Fruit fly (Drosophila melanogaster): ENCODE measurements around the gene CG4988.

CG4988 gene

DNA sequence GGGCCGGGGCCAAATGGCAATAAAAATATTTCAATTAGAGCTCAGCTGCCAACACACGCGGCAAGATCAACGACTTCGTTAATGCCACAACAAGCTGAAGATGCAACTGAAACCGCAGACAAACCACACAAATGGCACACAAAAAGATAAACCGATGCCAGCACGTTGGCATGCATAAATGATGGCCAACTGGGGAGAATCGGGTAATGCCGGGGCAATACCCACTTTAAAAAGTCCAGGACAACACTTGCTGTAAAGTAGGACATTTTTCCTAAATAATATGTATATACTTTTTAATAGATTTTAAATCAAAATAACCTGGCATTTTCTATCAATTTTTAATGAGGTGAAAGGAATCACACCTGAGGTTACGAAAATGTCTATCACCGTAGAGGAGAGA, at the start of gene CG4988:
CG4988 (plus strand) TSS at position 301 of the 400 bp plus-strand sequence.
- no peak for TF ChIP-seq noc (tag; optimal IDR thresholded peaks at IDR 0.05)

DNA sequence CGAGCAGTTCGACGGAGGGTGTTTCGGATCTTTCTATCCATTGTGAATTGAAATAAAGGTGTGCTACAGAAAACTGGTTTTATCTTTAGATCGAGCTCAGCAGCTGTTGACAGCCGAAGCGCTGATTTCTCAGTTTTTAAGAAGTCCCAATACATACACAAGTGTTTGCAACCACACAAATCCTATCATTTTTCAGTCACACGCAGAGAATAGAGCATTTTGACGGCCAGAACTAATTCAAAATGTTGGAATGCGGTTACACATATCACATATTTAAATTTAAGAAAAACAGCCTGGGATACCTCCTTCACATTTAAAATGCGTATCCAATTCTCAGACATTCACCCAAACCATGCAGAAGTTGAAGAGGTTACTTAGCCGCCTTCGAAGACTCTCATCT, 45.9 kb upstream of the CG4988 start, which contains the start of gene CG6614:
CG6614 (minus strand) TSS at position 101 of the 400 bp plus-strand sequence.
- TF ChIP-seq noc (tag; optimal IDR thresholded peaks at IDR 0.05) = no peak

DNA sequence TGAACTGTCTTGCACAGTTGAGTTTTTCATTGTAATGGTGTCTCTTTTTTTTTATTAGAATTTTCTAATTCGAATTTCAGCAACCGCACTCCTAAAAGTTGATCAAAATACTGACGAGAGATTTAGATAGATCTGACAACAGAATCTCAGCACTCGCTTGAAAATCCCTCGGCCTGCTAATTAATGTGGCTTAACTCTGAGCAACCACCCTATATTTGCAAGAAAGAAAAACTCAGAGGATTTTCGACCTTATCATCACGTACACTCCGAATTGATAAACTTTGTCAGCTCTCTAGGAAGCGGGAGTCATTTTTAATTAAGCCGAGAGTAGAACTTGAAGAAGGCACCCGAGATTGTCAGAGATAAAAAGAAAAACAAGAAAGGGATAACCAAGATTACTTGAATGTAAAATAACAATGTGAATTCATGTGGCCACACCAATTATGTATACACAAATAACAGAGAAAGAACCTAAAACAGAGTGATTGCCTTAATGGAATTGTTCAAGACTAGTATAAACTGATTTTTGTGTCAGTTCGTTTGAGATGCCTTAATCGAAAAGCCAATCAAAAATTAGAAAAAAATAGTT, 42.6 kb upstream of the CG4988 start, which contains the start of the genes CG12307 and CG4983:
CG12307 (minus strand) TSS at position 101 of the 589 bp plus-strand sequence.
CG4983 (plus strand) TSS at position 539 of the 589 bp plus-strand sequence.
- no peak for TF ChIP-seq noc (tag; optimal IDR thresholded peaks at IDR 0.05)

DNA sequence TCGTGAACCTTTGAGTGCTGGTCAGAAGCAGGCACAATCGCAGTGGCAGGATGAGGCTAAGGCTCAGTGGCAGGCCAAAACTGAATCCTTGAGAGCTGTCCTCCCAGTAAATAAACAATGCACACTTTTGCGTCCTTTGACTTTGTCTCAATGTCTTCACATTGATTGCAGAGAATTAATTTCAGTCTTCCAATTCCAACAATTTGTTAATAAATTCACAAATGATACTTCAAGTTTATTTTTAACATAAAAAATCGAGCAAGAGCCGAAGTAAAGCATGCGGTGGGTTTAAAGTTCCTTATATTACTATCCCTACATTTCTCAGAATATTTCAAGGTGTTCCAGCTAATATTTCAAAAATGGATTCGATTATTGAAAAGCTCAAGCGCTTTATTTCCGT, 37.5 kb upstream of the CG4988 start, which contains the start of gene CG43167:
CG43167 (plus strand) TSS at position 301 of the 400 bp plus-strand sequence.
- TF ChIP-seq noc (tag; optimal IDR thresholded peaks at IDR 0.05) = no peak

DNA sequence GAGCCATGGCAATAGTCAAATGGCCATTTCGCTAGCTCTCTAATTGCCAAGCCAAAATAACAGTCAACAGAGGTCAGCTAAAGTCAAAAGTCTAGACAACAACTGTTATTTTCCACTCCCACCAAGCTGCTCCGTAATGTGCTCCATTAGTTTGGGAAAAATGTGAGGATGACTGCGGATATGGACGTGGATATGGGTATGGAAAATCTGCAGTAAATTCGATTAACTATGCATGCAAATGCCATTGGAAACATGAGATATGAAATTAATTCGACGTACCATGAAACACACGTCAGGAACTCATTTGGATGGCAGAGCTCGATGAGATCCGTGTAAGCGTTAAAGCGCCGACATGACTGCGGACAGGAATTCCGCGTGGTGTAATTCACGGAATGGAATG, 31.6 kb upstream of the CG4988 start, which contains the start of gene CG44477:
CG44477 (plus strand) TSS at position 301 of the 400 bp plus-strand sequence.
- TF ChIP-seq noc (tag; optimal IDR thresholded peaks at IDR 0.05) = no peak

DNA sequence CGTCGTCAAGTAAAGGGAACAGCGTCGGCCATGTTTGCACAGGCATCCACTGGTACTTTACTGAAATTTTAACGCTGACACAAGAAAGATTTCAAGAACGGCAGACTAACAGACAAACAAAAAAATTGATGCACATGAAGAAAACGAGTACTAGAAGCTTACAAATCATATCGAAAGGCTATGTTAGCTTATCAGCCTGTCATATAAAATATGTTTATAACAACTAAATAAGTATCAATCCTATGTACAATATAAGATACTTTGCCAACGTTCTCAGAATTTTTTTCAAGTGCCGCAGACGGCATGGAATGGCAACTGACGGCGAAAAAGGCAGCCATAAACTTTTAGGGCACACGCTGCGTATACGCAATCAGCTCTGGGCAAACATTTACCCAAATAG, 7.2 kb downstream of the CG4988 start:
- TF ChIP-seq noc (tag; optimal IDR thresholded peaks at IDR 0.05) = no peak

DNA sequence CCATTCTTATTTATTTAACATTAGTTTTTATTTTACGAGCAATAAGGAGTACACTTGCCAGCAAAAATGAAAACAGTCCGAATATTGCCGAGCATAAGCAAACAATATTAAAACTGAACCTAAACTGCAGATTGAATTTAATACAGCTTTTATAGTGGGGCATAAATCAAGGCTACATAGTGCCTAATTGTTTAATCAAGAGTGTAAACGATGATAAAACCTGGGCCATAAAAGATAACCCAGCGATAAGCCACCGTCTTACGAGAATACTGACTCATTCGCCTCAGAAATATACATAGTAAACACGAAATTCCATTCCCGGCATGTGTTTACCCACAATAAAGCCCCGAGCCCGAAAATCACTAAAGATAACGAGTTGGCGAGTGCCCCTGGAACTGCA, 41.4 kb downstream of the CG4988 start:
- peak; percentile 45 for TF ChIP-seq noc (tag; optimal IDR thresholded peaks at IDR 0.05)

DNA sequence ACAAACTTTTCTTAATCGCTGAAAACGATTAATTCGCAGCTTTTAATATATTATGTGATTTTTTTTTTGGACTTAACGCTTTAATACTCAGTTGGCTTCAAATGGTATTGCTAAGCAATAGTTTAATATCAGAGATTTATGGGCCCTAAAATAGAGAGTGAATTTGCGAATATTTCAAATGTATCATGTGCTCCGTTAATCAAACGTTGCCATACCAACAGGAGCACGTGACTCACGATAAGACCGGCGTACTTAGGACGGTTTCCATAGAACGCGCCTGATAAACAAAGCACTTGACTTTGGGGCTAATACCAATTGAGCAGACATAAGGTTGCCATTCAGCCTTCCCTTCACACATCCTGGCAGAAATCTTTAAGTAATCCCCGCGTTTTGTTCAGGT, 43.0 kb downstream of the CG4988 start:
- TF ChIP-seq noc (tag; optimal IDR thresholded peaks at IDR 0.05) = no peak

DNA sequence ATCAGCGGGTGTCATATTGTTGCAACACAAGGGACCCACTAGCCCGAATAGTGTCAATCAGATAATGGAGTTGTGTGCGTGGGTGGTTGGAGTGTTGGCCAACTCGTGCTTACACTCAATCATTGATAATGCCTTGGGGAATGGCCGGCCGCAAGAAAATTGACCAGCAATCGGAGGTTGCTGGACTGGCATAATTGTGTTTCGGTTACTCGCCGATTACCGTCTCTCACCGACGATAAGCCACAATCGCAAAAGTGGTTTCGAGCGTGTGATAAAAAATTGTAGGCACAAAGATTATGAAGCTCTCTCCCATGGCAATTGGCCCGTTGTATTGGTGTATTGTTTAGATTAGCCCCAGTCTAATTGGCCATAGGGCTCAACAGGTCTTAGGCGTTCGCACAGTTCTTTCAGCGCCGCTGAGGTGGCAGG, 44.0 kb downstream of the CG4988 start, which contains the start of gene Vha100-5:
Vha100-5 (plus strand) TSS at position 395 of the 429 bp plus-strand sequence.
- TF ChIP-seq noc (tag; optimal IDR thresholded peaks at IDR 0.05) = no peak

DNA sequence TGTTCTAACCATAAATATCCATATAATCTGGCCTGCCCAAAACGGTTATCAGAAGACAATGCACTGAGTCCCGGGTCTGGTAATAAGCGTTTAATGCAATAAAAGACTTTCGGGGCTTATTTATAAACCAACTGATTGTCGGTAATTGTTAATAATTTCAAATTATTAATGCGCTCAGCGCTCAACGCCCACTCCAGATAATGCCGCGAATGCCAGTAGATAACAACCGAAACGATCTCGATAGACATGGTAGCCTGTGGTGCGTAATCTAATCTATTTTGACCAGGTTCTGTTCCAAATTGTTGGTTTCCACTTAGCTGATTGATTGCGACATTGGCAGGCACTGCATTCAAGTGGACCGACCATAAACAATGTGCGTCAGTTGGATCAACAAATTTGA, 46.0 kb downstream of the CG4988 start:
- peak; percentile 85 for TF ChIP-seq noc (tag; optimal IDR thresholded peaks at IDR 0.05)
